Fruit fly (Drosophila melanogaster) whole organism, embryonic: ENCODE results near the gene Nubp1.

Experiments used
- Adf1 ChIP-seq: fragments of 200-800 bp; sonication (Bioruptor generic); IDR thresholded peaks from 2 replicates; pipeline ENCODE4 v1.3.6; 2022; ENCODE audit warnings: missing biosample characterization, missing genetic modification characterization
- Bgb ChIP-seq: fragments of 200-800 bp; sonication (Bioruptor generic); IDR thresholded peaks from 2 replicates; pipeline ENCODE4 v1.3.6; 2022; ENCODE audit warnings: missing biosample characterization, missing genetic modification characterization; ENCODE audit not compliant: partially characterized antibody
- Bteb2 ChIP-seq: fragments of 200-800 bp; sonication (Bioruptor generic); optimal IDR thresholded peaks from 2 replicates; lab custom pipeline; 2016; ENCODE audit warnings: missing biosample characterization, missing genetic modification characterization
- CG1024 ChIP-seq: fragments of 200-800 bp; sonication (Bioruptor generic); IDR thresholded peaks from 2 replicates; pipeline ENCODE4 v1.3.6; 2022; ENCODE audit warnings: missing biosample characterization, missing genetic modification characterization
- CG10543 ChIP-seq: fragments of 200-800 bp; sonication (Bioruptor generic); optimal IDR thresholded peaks from 3 replicates; lab custom pipeline; 2017; ENCODE audit warnings: missing biosample characterization, mild to moderate bottlenecking, missing genetic modification characterization, moderate library complexity
- CG10979 ChIP-seq: fragments of 200-800 bp; sonication (Bioruptor generic); optimal IDR thresholded peaks from 2 replicates; lab custom pipeline; 2018; ENCODE audit warnings: missing biosample characterization, mild to moderate bottlenecking, missing genetic modification characterization, moderate library complexity
- CG11085 ChIP-seq: fragments of 200-800 bp; sonication (Bioruptor generic); IDR thresholded peaks from 2 replicates; pipeline ENCODE4 v1.3.6; 2022; ENCODE audit warnings: missing biosample characterization, missing genetic modification characterization
- CG1233 ChIP-seq: fragments of 200-800 bp; sonication (Bioruptor generic); optimal IDR thresholded peaks from 4 replicates; lab custom pipeline; 2018; ENCODE audit warnings: missing biosample characterization, mild to moderate bottlenecking, missing genetic modification characterization
- CG12391 ChIP-seq: fragments of 200-800 bp; sonication (Bioruptor generic); optimal IDR thresholded peaks from 3 replicates; lab custom pipeline; 2018; ENCODE audit warnings: missing biosample characterization, mild to moderate bottlenecking, missing genetic modification characterization, moderate library complexity
- CG12659 ChIP-seq: fragments of 200-800 bp; sonication (Bioruptor generic); optimal IDR thresholded peaks from 3 replicates; lab custom pipeline; 2017; ENCODE audit warnings: mild to moderate bottlenecking, missing biosample characterization, missing genetic modification reagents, missing genetic modification characterization
- CG12744 ChIP-seq: fragments of 200-800 bp; sonication (Bioruptor generic); optimal IDR thresholded peaks from 2 replicates; lab custom pipeline; 2016; ENCODE audit warnings: missing biosample characterization, missing genetic modification characterization
- CG15011 ChIP-seq: fragments of 200-800 bp; sonication (Bioruptor generic); optimal IDR thresholded peaks from 3 replicates; lab custom pipeline; 2018; ENCODE audit warnings: missing biosample characterization, mild to moderate bottlenecking, missing genetic modification characterization
- CG15269 ChIP-seq: fragments of 200-800 bp; sonication (Bioruptor generic); optimal IDR thresholded peaks from 2 replicates; lab custom pipeline; 2018; ENCODE audit warnings: missing biosample characterization, mild to moderate bottlenecking, missing genetic modification characterization, moderate library complexity
- CG1647 ChIP-seq: fragments of 200-800 bp; sonication (Bioruptor generic); optimal IDR thresholded peaks from 3 replicates; lab custom pipeline; 2016; ENCODE audit warnings: missing biosample characterization, missing genetic modification characterization
- CG17359 ChIP-seq: fragments of 200-800 bp; sonication (Bioruptor generic); optimal IDR thresholded peaks from 3 replicates; lab custom pipeline; 2018; ENCODE audit warnings: missing biosample characterization, mild to moderate bottlenecking, missing genetic modification characterization, moderate library complexity
- CG18476 ChIP-seq: fragments of 200-800 bp; sonication (Bioruptor generic); optimal IDR thresholded peaks from 2 replicates; lab custom pipeline; 2016; ENCODE audit warnings: missing biosample characterization, mild to moderate bottlenecking, missing genetic modification characterization
- CG2120 ChIP-seq: fragments of 200-800 bp; sonication (Bioruptor generic); optimal IDR thresholded peaks from 3 replicates; lab custom pipeline; 2016; ENCODE audit warnings: missing biosample characterization, missing genetic modification characterization
- CG32532 ChIP-seq: fragments of 200-800 bp; sonication (Bioruptor generic); IDR thresholded peaks from 2 replicates; pipeline ENCODE4 v1.3.6; 2022; ENCODE audit warnings: missing biosample characterization, missing genetic modification characterization
- CG3838 ChIP-seq: fragments of 200-800 bp; sonication (Bioruptor generic); optimal IDR thresholded peaks from 3 replicates; lab custom pipeline; 2016; ENCODE audit warnings: missing biosample characterization, missing genetic modification characterization
- CG42726 ChIP-seq: fragments of 200-800 bp; sonication (Bioruptor generic); IDR thresholded peaks from 2 replicates; pipeline ENCODE4 v1.3.6; 2022; ENCODE audit warnings: missing biosample characterization, missing genetic modification characterization; ENCODE audit not compliant: partially characterized antibody
- CG9797 ChIP-seq: fragments of 200-800 bp; sonication (Bioruptor generic); optimal IDR thresholded peaks from 3 replicates; lab custom pipeline; 2018; ENCODE audit warnings: missing biosample characterization, mild to moderate bottlenecking, missing genetic modification characterization
- CG9932 ChIP-seq: fragments of 200-800 bp; sonication (Bioruptor generic); IDR thresholded peaks from 2 replicates; pipeline ENCODE4 v1.3.6; 2022; ENCODE audit warnings: missing biosample characterization, missing genetic modification characterization
- Dref ChIP-seq: fragments of 200-800 bp; sonication (Bioruptor generic); IDR thresholded peaks from 2 replicates; pipeline ENCODE4 v1.3.6; 2022; ENCODE audit warnings: missing biosample characterization, missing genetic modification characterization
- E2f1 ChIP-seq: fragments of 200-800 bp; sonication (Bioruptor generic); IDR thresholded peaks from 2 replicates; pipeline ENCODE4 v1.3.6; 2022; ENCODE audit warnings: missing biosample characterization, missing genetic modification characterization
- E2f2 ChIP-seq: fragments of 200-800 bp; sonication (Bioruptor generic); IDR thresholded peaks from 2 replicates; pipeline ENCODE4 v1.3.6; 2022; ENCODE audit warnings: missing biosample characterization, missing genetic modification characterization
- Ets65A ChIP-seq: fragments of 200-800 bp; sonication (Bioruptor generic); peaks from one replicate; lab custom pipeline; 2016; ENCODE audit warnings: missing biosample characterization, missing genetic modification characterization
- Hsf ChIP-seq: fragments of 200-800 bp; sonication (Bioruptor generic); optimal IDR thresholded peaks from 3 replicates; lab custom pipeline; 2016; ENCODE audit warnings: missing biosample characterization, missing genetic modification characterization
- Kr ChIP-seq: fragments of 200-800 bp; sonication (Bioruptor generic); optimal IDR thresholded peaks from 2 replicates; lab custom pipeline; 2017; ENCODE audit warnings: missing biosample characterization, mild to moderate bottlenecking, missing genetic modification characterization
- Lpt ChIP-seq: fragments of >200 bp; optimal IDR thresholded peaks from 2 replicates; lab custom pipeline; 2018; ENCODE audit warnings: missing biosample characterization, missing genetic modification characterization
- MESR4 ChIP-seq: fragments of 200-800 bp; sonication (Bioruptor generic); optimal IDR thresholded peaks from 2 replicates; lab custom pipeline; 2018; ENCODE audit warnings: missing biosample characterization, mild to moderate bottlenecking, missing genetic modification characterization, moderate library complexity
- Xrp1 ChIP-seq: fragments of 200-800 bp; sonication (Bioruptor generic); IDR thresholded peaks from 2 replicates; pipeline ENCODE4 v1.3.6; 2022; ENCODE audit warnings: missing biosample characterization, missing genetic modification characterization
- ase ChIP-seq: fragments of 200-800 bp; sonication (Bioruptor generic); IDR thresholded peaks from 3 replicates; pipeline ENCODE4 v1.3.6; 2022; ENCODE audit warnings: missing biosample characterization, missing genetic modification characterization
- ash1 ChIP-seq: fragments of 200-800 bp; sonication (Bioruptor generic); optimal IDR thresholded peaks from 2 replicates; lab custom pipeline; 2018; ENCODE audit warnings: missing biosample characterization, mild to moderate bottlenecking, missing genetic modification characterization
- dmrt11E ChIP-seq: fragments of 200-800 bp; sonication (Bioruptor generic); optimal IDR thresholded peaks from 3 replicates; lab custom pipeline; 2018; ENCODE audit warnings: missing biosample characterization, mild to moderate bottlenecking, missing genetic modification characterization, moderate library complexity
- eve ChIP-seq, 2 experiments: fragments of >200 bp; optimal IDR thresholded peaks; 2 replicates each; lab custom pipeline; 2017; ENCODE audit warnings: missing biosample characterization in 2 of 2, missing genetic modification characterization in 2 of 2
- gro ChIP-seq: fragments of 200-800 bp; sonication (Bioruptor generic); optimal IDR thresholded peaks from 2 replicates; lab custom pipeline; 2016; ENCODE audit warnings: missing biosample characterization, missing genetic modification characterization
- hb ChIP-seq: fragments of 200-800 bp; sonication (Bioruptor generic); IDR thresholded peaks from 3 replicates; pipeline ENCODE4 v1.3.6; 2022; ENCODE audit warnings: missing biosample characterization, missing genetic modification characterization; ENCODE audit not compliant: partially characterized antibody
- kah ChIP-seq: fragments of 200-800 bp; sonication (Bioruptor generic); optimal IDR thresholded peaks from 2 replicates; lab custom pipeline; 2018; ENCODE audit warnings: missing biosample characterization, mild to moderate bottlenecking, missing genetic modification characterization
- knrl ChIP-seq: fragments of 200-800 bp; sonication (Bioruptor generic); IDR thresholded peaks from 3 replicates; pipeline ENCODE4 v1.3.6; 2022; ENCODE audit warnings: missing biosample characterization, missing genetic modification characterization; ENCODE audit not compliant: partially characterized antibody
- nmo ChIP-seq: fragments of 200-800 bp; sonication (Bioruptor generic); optimal IDR thresholded peaks from 2 replicates; lab custom pipeline; 2018; ENCODE audit warnings: missing biosample characterization, mild to moderate bottlenecking, missing genetic modification characterization, moderate library complexity
- pan ChIP-seq, 4 experiments: fragments of >200 bp in 3 of 4; fragments of 200-800 bp in 1 of 4; sonication (Bioruptor generic) in 1 of 4; optimal IDR thresholded peaks in 3 of 4; IDR thresholded peaks in 1 of 4; 2 replicates each; pipeline versions ENCODE4 v1.3.6 to Lab custom; 2017 to 2022; ENCODE audit warnings: missing biosample characterization in 2 of 4, missing genetic modification characterization in 2 of 4, mixed read lengths in 1 of 4
- pita ChIP-seq: fragments of 200-800 bp; sonication (Bioruptor generic); optimal IDR thresholded peaks from 2 replicates; lab custom pipeline; 2017; ENCODE audit warnings: missing biosample characterization, mild to moderate bottlenecking, missing genetic modification characterization
- sima ChIP-seq: fragments of 200-800 bp; sonication (Bioruptor generic); optimal IDR thresholded peaks from 2 replicates; lab custom pipeline; 2016; ENCODE audit warnings: missing biosample characterization, missing genetic modification characterization
- slbo ChIP-seq: fragments of 200-800 bp; sonication (Bioruptor generic); IDR thresholded peaks from 2 replicates; pipeline ENCODE4 v1.3.6; 2022; ENCODE audit warnings: missing biosample characterization, missing genetic modification characterization
- tgo ChIP-seq: fragments of 200-800 bp; sonication (Bioruptor generic); IDR thresholded peaks from 3 replicates; pipeline ENCODE4 v1.3.6; 2022; ENCODE audit warnings: missing biosample characterization, missing genetic modification characterization
- tin ChIP-seq: fragments of 200-800 bp; sonication (Bioruptor generic); optimal IDR thresholded peaks from 3 replicates; lab custom pipeline; 2016; ENCODE audit warnings: missing biosample characterization, missing genetic modification characterization
- toy ChIP-seq: fragments of 200-800 bp; sonication (Bioruptor generic); IDR thresholded peaks from 2 replicates; pipeline ENCODE4 v1.3.6; 2022; ENCODE audit warnings: missing biosample characterization, missing genetic modification characterization
- wdn ChIP-seq: fragments of 200-800 bp; sonication (Bioruptor generic); IDR thresholded peaks from 2 replicates; pipeline ENCODE4 v1.3.6; 2022; ENCODE audit warnings: missing biosample characterization, missing genetic modification characterization

Gene Nubp1

dm6 chr2L:16720707-16721700 lies 11.3 kb upstream of the Nubp1 start (continued):
- peak; percentile 25 for TF ChIP-seq gro (GFP tag; lab: Kevin White, UChicago)
- TF ChIP-seq pan (optimal IDR thresholded peaks at IDR 0.05; lab: Kevin White, UChicago) = no peak
- TF ChIP-seq pan (GFP tag; optimal IDR thresholded peaks at IDR 0.05 in 1 of 2, IDR thresholded peaks at IDR 0.05 in 1 of 2) = peak in 1 of 2 experiments; percentile 98
- peak; percentile 91 for TF ChIP-seq CG15011 (GFP tag; lab: Kevin White, UChicago)
- TF ChIP-seq Hsf (GFP tag; lab: Kevin White, UChicago) = peak; percentile 85
- TF ChIP-seq Bteb2 (GFP tag; lab: Kevin White, UChicago) = peak; percentile 75
- TF ChIP-seq E2f2 (GFP tag; lab: Robert Waterston, UW) = peak; percentile 75
- peak; percentile 95 for TF ChIP-seq slbo (GFP tag; lab: Robert Waterston, UW)
- TF ChIP-seq wdn (GFP tag; lab: Robert Waterston, UW) = peak; percentile 85
- TF ChIP-seq CG42726 (GFP tag; lab: Robert Waterston, UW) = no peak
- peak; percentile 48 for TF ChIP-seq dmrt11E
- peak; percentile 67 for TF ChIP-seq Adf1 (GFP tag; lab: Robert Waterston, UW)
- peak; percentile 65 for TF ChIP-seq ash1 (GFP tag; lab: Kevin White, UChicago)
- TF ChIP-seq eve (GFP tag; optimal IDR thresholded peaks at IDR 0.05; lab: Kevin White, UChicago) = peak in 1 of 2 experiments; percentile 97
- no peak for TF ChIP-seq Bgb (GFP tag; lab: Robert Waterston, UW)
- peak; percentile 95 for TF ChIP-seq nmo
- TF ChIP-seq hb (GFP tag; lab: Robert Waterston, UW) = no peak
- peak; percentile 42 for TF ChIP-seq sima (GFP tag; lab: Kevin White, UChicago)
- no peak for TF ChIP-seq Lpt (GFP tag; lab: Kevin White, UChicago)
- no peak for TF ChIP-seq MESR4 (GFP tag; lab: Kevin White, UChicago)
- peak; percentile 87 for TF ChIP-seq CG1647 (GFP tag; lab: Kevin White, UChicago)
- peak; percentile 98 for TF ChIP-seq CG17359 (tag; lab: Kevin White, UChicago)
- peak; percentile 90 for TF ChIP-seq CG12659 (GFP tag; lab: Kevin White, UChicago)
- TF ChIP-seq knrl (GFP tag; lab: Robert Waterston, UW) = no peak
- TF ChIP-seq CG11085 = peak; percentile 89
- peak; percentile 83 for TF ChIP-seq CG2120 (GFP tag; lab: Kevin White, UChicago)
- peak; percentile 96 for TF ChIP-seq tgo
- TF ChIP-seq CG12391 (tag; lab: Kevin White, UChicago) = peak; percentile 90
- peak; percentile 83 for TF ChIP-seq CG1024
- peak; percentile 78 for TF ChIP-seq kah (GFP tag; lab: Kevin White, UChicago)
- peak; percentile 90 for TF ChIP-seq toy (GFP tag; lab: Robert Waterston, UW)
- TF ChIP-seq CG3838 (GFP tag; lab: Kevin White, UChicago) = peak; percentile 73
- peak; percentile 98 for TF ChIP-seq Xrp1 (GFP tag; lab: Robert Waterston, UW)
- TF ChIP-seq CG10543 (GFP tag; lab: Kevin White, UChicago) = no peak
- TF ChIP-seq Ets65A (GFP tag; lab: Kevin White, UChicago) = peak; percentile 97
- TF ChIP-seq CG32532 (GFP tag; lab: Robert Waterston, UW) = peak; percentile 95
- peak; percentile 93 for TF ChIP-seq CG15269
- peak; percentile 92 for TF ChIP-seq tin
- peak; percentile 95 for TF ChIP-seq ase (GFP tag; lab: Robert Waterston, UW)
- TF ChIP-seq CG12744 = peak; percentile 76
- no peak for TF ChIP-seq pita (GFP tag; lab: Kevin White, UChicago)
- peak; percentile 95 for TF ChIP-seq E2f1 (GFP tag; lab: Robert Waterston, UW)
- TF ChIP-seq CG10979 (tag; lab: Kevin White, UChicago) = peak; percentile 90
- peak; percentile 93 for TF ChIP-seq CG9932 (GFP tag; lab: Robert Waterston, UW)
- no peak for TF ChIP-seq Kr (GFP tag; lab: Kevin White, UChicago)
- TF ChIP-seq CG9797 = no peak
- TF ChIP-seq CG18476 (GFP tag; lab: Kevin White, UChicago) = peak; percentile 94
- TF ChIP-seq Dref (GFP tag; lab: Robert Waterston, UW) = no peak
- peak; percentile 93 for TF ChIP-seq CG1233 (GFP tag; lab: Kevin White, UChicago)
